Worm (Caenorhabditis elegans): ENCODE results near the gene F18E9.7.

- TF ChIP-seq hlh-15 (tag; optimal IDR thresholded peaks at IDR 0.05) (no peak), ama-1 (optimal IDR thresholded peaks at IDR 0.05) (no peak), che-1 (tag; optimal IDR thresholded peaks at IDR 0.05) (no peak), odd-2 (tag; optimal IDR thresholded peaks at IDR 0.05) (no peak), C08G9.2 (tag; optimal IDR thresholded peaks at IDR 0.05) (no peak), unc-86 (tag; optimal IDR thresholded peaks at IDR 0.05) (no peak), lin-11 (tag; optimal IDR thresholded peaks at IDR 0.05) (no peak), dve-1 (tag; optimal IDR thresholded peaks at IDR 0.05) (no peak), unc-42 (tag; optimal IDR thresholded peaks at IDR 0.05) (no peak), dmd-4 (tag; optimal IDR thresholded peaks at IDR 0.05; ENCODE audit: borderline replicate concordance) (no peak), ceh-30 (tag; optimal IDR thresholded peaks at IDR 0.05) (no peak), ceh-9 (tag; optimal IDR thresholded peaks at IDR 0.05) (no peak), hlh-30 (tag; optimal IDR thresholded peaks at IDR 0.05; ENCODE audit: insufficient read depth) (no peak)
These were observed 15.5 kb upstream of the F18E9.7 start, which contains the start of gene K01A12.2 for ce11 chrX:8613053-8613452.
